Fruit fly (Drosophila melanogaster) whole organism, embryonic: Measurements from ENCODE around the gene CRAT.

Source experiments
- Ada2b ChIP-seq: fragments of 200-800 bp; sonication (Bioruptor generic); IDR thresholded peaks from 2 replicates; pipeline ENCODE4 v1.3.6; 2022; ENCODE audit warnings: missing biosample characterization, missing genetic modification characterization
- Atf-2 ChIP-seq: fragments of 200-800 bp; sonication (Bioruptor generic); optimal IDR thresholded peaks from 2 replicates; lab custom pipeline; 2016; ENCODE audit warnings: missing biosample characterization, missing genetic modification characterization
- Atf6 ChIP-seq: fragments of 200-800 bp; sonication (Bioruptor generic); IDR thresholded peaks from 2 replicates; pipeline ENCODE4 v1.3.6; 2022; ENCODE audit warnings: missing biosample characterization, missing genetic modification characterization
- Awh ChIP-seq: fragments of 200-800 bp; sonication (Bioruptor generic); IDR thresholded peaks from 2 replicates; pipeline ENCODE4, ENCODE4 v1.3.6; 2022; ENCODE audit warnings: missing biosample characterization, missing genetic modification characterization
- BEAF-32 ChIP-seq: fragments of 200-800 bp; sonication (Bioruptor generic); optimal IDR thresholded peaks from 3 replicates; lab custom pipeline; 2017; ENCODE audit warnings: missing biosample characterization, missing genetic modification characterization, mild to moderate bottlenecking, moderate library complexity, missing genetic modification reagents
- Blimp-1 ChIP-seq: fragments of 200-800 bp; sonication (Bioruptor generic); optimal IDR thresholded peaks from 3 replicates; lab custom pipeline; 2018; ENCODE audit warnings: missing biosample characterization, missing genetic modification characterization, mild to moderate bottlenecking, moderate library complexity, missing genetic modification reagents
- CG11398 ChIP-seq: fragments of 200-800 bp; sonication (Bioruptor generic); optimal IDR thresholded peaks from 2 replicates; lab custom pipeline; 2016; ENCODE audit warnings: missing biosample characterization, missing genetic modification characterization
- CG11695 ChIP-seq: fragments of 200-800 bp; sonication (Bioruptor generic); IDR thresholded peaks from 3 replicates; pipeline ENCODE4 v1.3.6; 2022; ENCODE audit warnings: missing biosample characterization, missing genetic modification characterization
- CG1233 ChIP-seq: fragments of 200-800 bp; sonication (Bioruptor generic); optimal IDR thresholded peaks from 4 replicates; lab custom pipeline; 2018; ENCODE audit warnings: missing biosample characterization, mild to moderate bottlenecking, missing genetic modification characterization
- CG15479 ChIP-seq: fragments of 200-800 bp; sonication (Bioruptor generic); optimal IDR thresholded peaks from 3 replicates; lab custom pipeline; 2019; ENCODE audit warnings: missing biosample characterization, mild to moderate bottlenecking, missing genetic modification characterization, moderate library complexity
- CG17359 ChIP-seq: fragments of 200-800 bp; sonication (Bioruptor generic); optimal IDR thresholded peaks from 3 replicates; lab custom pipeline; 2018; ENCODE audit warnings: missing biosample characterization, mild to moderate bottlenecking, missing genetic modification characterization, moderate library complexity
- CG17612 ChIP-seq: fragments of 200-800 bp; sonication (Bioruptor generic); IDR thresholded peaks from 2 replicates; pipeline ENCODE4 v1.3.6; 2022; ENCODE audit warnings: missing biosample characterization, missing genetic modification characterization
- CG18619 ChIP-seq: fragments of 200-800 bp; sonication (Bioruptor generic); optimal IDR thresholded peaks from 3 replicates; lab custom pipeline; 2017; ENCODE audit warnings: missing biosample characterization, mild to moderate bottlenecking, missing genetic modification characterization
- CG31224 ChIP-seq: fragments of 200-800 bp; sonication (Bioruptor generic); IDR thresholded peaks from 2 replicates; pipeline ENCODE4 v1.3.6; 2022; ENCODE audit warnings: missing biosample characterization, missing genetic modification characterization
- CG31441 ChIP-seq: fragments of 200-800 bp; sonication (Bioruptor generic); IDR thresholded peaks from 2 replicates; pipeline ENCODE4 v1.3.6; 2022; ENCODE audit warnings: missing biosample characterization, missing genetic modification characterization
- CG34376 ChIP-seq: fragments of 200-800 bp; sonication (Bioruptor generic); optimal IDR thresholded peaks from 2 replicates; lab custom pipeline; 2018; ENCODE audit warnings: missing biosample characterization, mild to moderate bottlenecking, missing genetic modification characterization
- CG6683 ChIP-seq: fragments of 200-800 bp; sonication (Bioruptor generic); optimal IDR thresholded peaks from 2 replicates; lab custom pipeline; 2017; ENCODE audit warnings: missing biosample characterization, mild to moderate bottlenecking, missing genetic modification characterization, missing genetic modification reagents
- CG6689 ChIP-seq: fragments of 200-800 bp; sonication (Bioruptor generic); IDR thresholded peaks from 2 replicates; pipeline ENCODE4 v1.3.6; 2022; ENCODE audit warnings: missing biosample characterization, missing genetic modification characterization
- CG8478 ChIP-seq: fragments of >200 bp; optimal IDR thresholded peaks from 2 replicates; lab custom pipeline; 2018
- CG9215 ChIP-seq: fragments of 200-800 bp; sonication (Bioruptor generic); IDR thresholded peaks from 2 replicates; pipeline ENCODE4 v1.3.6; 2022; ENCODE audit warnings: missing biosample characterization, missing genetic modification characterization
- CG9817 ChIP-seq: fragments of 200-800 bp; sonication (Bioruptor generic); optimal IDR thresholded peaks from 2 replicates; lab custom pipeline; 2018; ENCODE audit warnings: missing biosample characterization, mild to moderate bottlenecking, missing genetic modification characterization, moderate library complexity
- Eip74EF ChIP-seq, 2 experiments: fragments of 200-800 bp in 1 of 2; fragments of >200 bp in 1 of 2; sonication (Bioruptor generic) in 1 of 2; optimal IDR thresholded peaks; 2 replicates each; lab custom pipeline; 2017 to 2019; ENCODE audit warnings: missing biosample characterization in 2 of 2, missing genetic modification characterization in 2 of 2, mild to moderate bottlenecking in 1 of 2, moderate library complexity in 1 of 2
- Ets65A ChIP-seq: fragments of 200-800 bp; sonication (Bioruptor generic); peaks from one replicate; lab custom pipeline; 2016; ENCODE audit warnings: missing biosample characterization, missing genetic modification characterization
- Fer3 ChIP-seq: fragments of 200-800 bp; sonication (Bioruptor generic); optimal IDR thresholded peaks from 2 replicates; lab custom pipeline; 2018; ENCODE audit warnings: missing biosample characterization, mild to moderate bottlenecking, missing genetic modification characterization, moderate library complexity
- GATAe ChIP-seq: fragments of 200-800 bp; sonication (Bioruptor generic); conservative IDR thresholded peaks from 2 replicates; pipeline ENCODE4 v1.3.6; 2022; ENCODE audit warnings: missing biosample characterization, missing genetic modification characterization
- Med ChIP-seq: fragments of 200-800 bp; sonication (Bioruptor generic); peaks from one replicate; lab custom pipeline; 2016; ENCODE audit warnings: missing biosample characterization, missing genetic modification characterization, mild to moderate bottlenecking, inconsistent platforms, moderate library complexity
- NK7.1 ChIP-seq: fragments of 200-800 bp; sonication (Bioruptor generic); optimal IDR thresholded peaks from 3 replicates; lab custom pipeline; 2016; ENCODE audit warnings: missing biosample characterization, missing genetic modification characterization
- Nf-YA ChIP-seq: fragments of 200-800 bp; sonication (Bioruptor generic); IDR thresholded peaks from 2 replicates; pipeline ENCODE4 v1.3.6; 2022; ENCODE audit warnings: missing biosample characterization, missing genetic modification characterization
- Ptx1 ChIP-seq: fragments of 200-800 bp; sonication (Bioruptor generic); IDR thresholded peaks from 2 replicates; pipeline ENCODE4 v1.3.6; 2022; ENCODE audit warnings: missing biosample characterization, missing genetic modification characterization
- Scr ChIP-seq: fragments of 200-800 bp; sonication (Bioruptor generic); IDR thresholded peaks from 2 replicates; pipeline ENCODE4 v1.3.6; 2022; ENCODE audit warnings: missing biosample characterization, missing genetic modification characterization; ENCODE audit not compliant: partially characterized antibody
- Six4 ChIP-seq: fragments of 200-800 bp; sonication (Bioruptor generic); optimal IDR thresholded peaks from 2 replicates; lab custom pipeline; 2016; ENCODE audit warnings: missing biosample characterization, missing genetic modification characterization
- Sry-δ ChIP-seq: fragments of 200-800 bp; sonication (Bioruptor generic); optimal IDR thresholded peaks from 2 replicates; lab custom pipeline; 2016; ENCODE audit warnings: missing biosample characterization, missing genetic modification characterization
- Trl ChIP-seq, 3 experiments: fragments of >200 bp in 2 of 3; fragments of 200-800 bp in 1 of 3; sonication (Bioruptor generic) in 1 of 3; optimal IDR thresholded peaks; 2 replicates in 1 of 3; 3 replicates in 2 of 3; lab custom pipeline; 2016 to 2017; ENCODE audit warnings: missing biosample characterization in 1 of 3, missing genetic modification characterization in 1 of 3
- ash1 ChIP-seq: fragments of 200-800 bp; sonication (Bioruptor generic); optimal IDR thresholded peaks from 2 replicates; lab custom pipeline; 2018; ENCODE audit warnings: missing biosample characterization, mild to moderate bottlenecking, missing genetic modification characterization
- bbx ChIP-seq: fragments of 200-800 bp; sonication (Bioruptor generic); IDR thresholded peaks from 2 replicates; pipeline ENCODE4 v1.3.6; 2022; ENCODE audit warnings: missing biosample characterization, missing genetic modification characterization; ENCODE audit not compliant: partially characterized antibody
- cad ChIP-seq: fragments of >200 bp; optimal IDR thresholded peaks from 2 replicates; lab custom pipeline; 2017; ENCODE audit warnings: missing biosample characterization, missing genetic modification characterization
- cas ChIP-seq: fragments of 200-800 bp; sonication (Bioruptor generic); IDR thresholded peaks from 2 replicates; pipeline ENCODE4 v1.3.6; 2022; ENCODE audit warnings: missing biosample characterization, missing genetic modification characterization
- chinmo ChIP-seq: fragments of 200-800 bp; sonication (Bioruptor generic); IDR thresholded peaks from 4 replicates; pipeline ENCODE4 v1.3.6; 2022; ENCODE audit warnings: missing biosample characterization, missing genetic modification characterization; ENCODE audit not compliant: partially characterized antibody
- ci ChIP-seq: fragments of 200-800 bp; sonication (Bioruptor generic); IDR thresholded peaks from 3 replicates; pipeline ENCODE4 v1.3.6; 2022; ENCODE audit warnings: missing biosample characterization, missing genetic modification characterization
- dmrt11E ChIP-seq: fragments of 200-800 bp; sonication (Bioruptor generic); optimal IDR thresholded peaks from 3 replicates; lab custom pipeline; 2018; ENCODE audit warnings: missing biosample characterization, mild to moderate bottlenecking, missing genetic modification characterization, moderate library complexity
- dmrt99B ChIP-seq: fragments of 200-800 bp; sonication (Bioruptor generic); optimal IDR thresholded peaks from 2 replicates; lab custom pipeline; 2018; ENCODE audit warnings: missing biosample characterization, mild to moderate bottlenecking, missing genetic modification characterization, moderate library complexity
- fu2 ChIP-seq: fragments of 200-800 bp; sonication (Bioruptor generic); optimal IDR thresholded peaks from 2 replicates; lab custom pipeline; 2016; ENCODE audit warnings: missing biosample characterization, missing genetic modification characterization
- gcm2 ChIP-seq: fragments of 200-800 bp; sonication (Bioruptor generic); optimal IDR thresholded peaks from 2 replicates; lab custom pipeline; 2016; ENCODE audit warnings: missing biosample characterization, missing genetic modification characterization
- grn ChIP-seq: fragments of 200-800 bp; sonication (Bioruptor generic); optimal IDR thresholded peaks from 3 replicates; lab custom pipeline; 2017; ENCODE audit warnings: missing biosample characterization, missing genetic modification characterization
- nom ChIP-seq: fragments of 200-800 bp; sonication (Bioruptor generic); optimal IDR thresholded peaks from 2 replicates; lab custom pipeline; 2017; ENCODE audit warnings: missing biosample characterization, missing genetic modification characterization, mild to moderate bottlenecking, moderate library complexity, missing genetic modification reagents
- scrt ChIP-seq: fragments of 200-800 bp; sonication (Bioruptor generic); optimal IDR thresholded peaks from 2 replicates; lab custom pipeline; 2018; ENCODE audit warnings: missing biosample characterization, mild to moderate bottlenecking, missing genetic modification characterization, moderate library complexity
- sens ChIP-seq: fragments of 200-800 bp; sonication (Bioruptor generic); peaks from one replicate; lab custom pipeline; 2016; ENCODE audit warnings: missing biosample characterization, missing genetic modification characterization
- stc ChIP-seq: fragments of 200-800 bp; sonication (Bioruptor generic); IDR thresholded peaks from 2 replicates; pipeline ENCODE4 v1.3.6; 2022; ENCODE audit warnings: missing biosample characterization, missing genetic modification characterization
- sug ChIP-seq: fragments of 200-800 bp; optimal IDR thresholded peaks from 2 replicates; lab custom pipeline; 2019; ENCODE audit warnings: missing biosample characterization, mild to moderate bottlenecking, missing genetic modification characterization, moderate library complexity
- ttk ChIP-seq: fragments of 200-800 bp; sonication (Bioruptor generic); IDR thresholded peaks from 2 replicates; pipeline ENCODE4 v2.1.2; 2022; ENCODE audit warnings: missing biosample characterization, missing genetic modification characterization

The CRAT gene

dm6 chr3R:6402522-6403171, 26.8 kb upstream of the CRAT start (continued):
- TF ChIP-seq Awh (no peak), CG17359 (no peak), nom (peak; percentile 55), CG15479 (GFP tag; lab: Kevin White, UChicago) (peak; percentile 10), gcm2 (no peak), Six4 (GFP tag; lab: Kevin White, UChicago) (no peak), cad (peak; percentile 45), CG18619 (GFP tag; lab: Kevin White, UChicago) (no peak), Atf-2 (GFP tag; lab: Kevin White, UChicago) (no peak), scrt (peak; percentile 70), Fer3 (tag; lab: Kevin White, UChicago) (no peak), NK7.1 (GFP tag; lab: Kevin White, UChicago) (no peak), BEAF-32 (GFP tag; lab: Kevin White, UChicago) (no peak), Nf-YA (no peak), Scr (GFP tag; lab: Robert Waterston, UW) (peak; percentile 27; the same call in 1 of the 2 replicates), ttk (GFP tag; lab: Robert Waterston, UW) (no peak), Sry-δ (GFP tag; lab: Kevin White, UChicago) (no peak), CG9215 (GFP tag; lab: Robert Waterston, UW) (no peak), chinmo (GFP tag; lab: Robert Waterston, UW) (0 out of 4 replicates have a peak, but pooled peaks have one; percentile 69), Atf6 (GFP tag; lab: Robert Waterston, UW) (no peak), cas (GFP tag; lab: Robert Waterston, UW) (no peak), stc (no peak), ci (GFP tag; lab: Robert Waterston, UW) (no peak), grn (GFP tag; lab: Kevin White, UChicago) (peak; percentile 25), Trl (optimal IDR thresholded peaks at IDR 0.05; lab: Kevin White, UChicago) (peak; percentile 43 to 63), Trl (GFP tag; optimal IDR thresholded peaks at IDR 0.05; lab: Kevin White, UChicago) (no peak), CG34376 (GFP tag; lab: Kevin White, UChicago) (peak; percentile 92), dmrt99B (tag; lab: Kevin White, UChicago) (no peak), CG31224 (no peak), Ptx1 (GFP tag; lab: Robert Waterston, UW) (no peak), CG1233 (GFP tag; lab: Kevin White, UChicago) (no peak), fu2 (GFP tag; lab: Kevin White, UChicago) (no peak), GATAe (GFP tag; lab: Robert Waterston, UW) (0 out of 2 replicates have a peak, but pooled peaks have one; percentile 37), Ets65A (peak; percentile 68), Blimp-1 (GFP tag; lab: Kevin White, UChicago) (no peak), CG31441 (no peak), CG11398 (GFP tag; lab: Kevin White, UChicago) (no peak), sens (GFP tag; lab: Kevin White, UChicago) (peak; percentile 58), CG6683 (GFP tag; lab: Kevin White, UChicago) (no peak), ash1 (no peak), CG8478 (lab: Kevin White, UChicago) (no peak), dmrt11E (tag; lab: Kevin White, UChicago) (no peak), CG17612 (GFP tag; lab: Robert Waterston, UW) (no peak), Med (GFP tag; lab: Kevin White, UChicago) (peak; percentile 62), sug (tag; lab: Kevin White, UChicago) (peak; percentile 76), bbx (0 out of 2 replicates have a peak, but pooled peaks have one; percentile 13), Eip74EF (GFP tag; optimal IDR thresholded peaks at IDR 0.05; lab: Kevin White, UChicago) (peak in 1 of 2 experiments; percentile 11), CG11695 (GFP tag; lab: Robert Waterston, UW) (no peak), Ada2b (GFP tag; lab: Robert Waterston, UW) (no peak), CG6689 (GFP tag; lab: Robert Waterston, UW) (no peak), CG9817 (tag; lab: Kevin White, UChicago) (no peak)
